Fruit fly (Drosophila melanogaster): ENCODE measurements around the gene soti.

DNA sequence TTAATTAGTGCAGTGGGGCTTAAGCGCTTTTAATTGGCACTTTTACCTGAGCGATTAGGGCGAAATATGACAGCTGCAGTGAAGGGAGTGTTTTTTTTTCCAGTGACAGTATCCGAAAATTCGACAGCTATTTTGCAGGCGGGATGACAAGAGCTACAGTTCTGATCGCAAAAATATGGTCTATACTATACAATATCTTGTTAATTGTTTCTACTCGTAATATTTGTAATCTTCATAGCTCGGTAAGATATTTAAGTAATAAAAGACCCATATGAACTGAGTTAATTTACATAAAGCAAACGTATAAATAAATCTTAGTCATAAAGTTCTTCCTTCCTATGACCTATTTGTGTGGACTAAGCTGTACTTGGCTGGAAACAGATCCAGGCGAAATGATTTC is 32.8 kb upstream of the soti start:
- TF ChIP-seq cyc (GFP tag; optimal IDR thresholded peaks at IDR 0.05) (no peak), lz (GFP tag; optimal IDR thresholded peaks at IDR 0.05) (no peak), CG1621 (tag; optimal IDR thresholded peaks at IDR 0.05) (peak; percentile 12)

Data from whole organism, prepupa.